Worm (Caenorhabditis elegans) whole organism, L2 larva: ENCODE data around the gene ceeh-2.

Experiments used
- C34F6.9 ChIP-seq: fragments of 150-350 bp; optimal IDR thresholded peaks from 2 replicates; lab custom pipeline; 2014; ENCODE audit warnings: missing biosample characterization, missing genetic modification characterization
- Y55F3AM.14 ChIP-seq: fragments of 200-800 bp; sonication (Bioruptor generic); optimal IDR thresholded peaks from 2 replicates; lab custom pipeline; 2018; ENCODE audit warnings: mild to moderate bottlenecking, missing genetic modification characterization, missing compliant biosample characterization
- alr-1 ChIP-seq: fragments of 150-350 bp; optimal IDR thresholded peaks from 2 replicates; lab custom pipeline; 2014; ENCODE audit warnings: missing biosample characterization, missing genetic modification characterization
- ama-1 ChIP-seq: fragments of 150-350 bp; optimal IDR thresholded peaks from 2 replicates; lab custom pipeline; 2018; ENCODE audit warnings: inconsistent platforms
- ceh-16 ChIP-seq: fragments of 150-350 bp; optimal IDR thresholded peaks from 2 replicates; lab custom pipeline; 2014; ENCODE audit warnings: missing biosample characterization, missing genetic modification characterization
- ceh-82 ChIP-seq: fragments of 150-350 bp; optimal IDR thresholded peaks from 2 replicates; lab custom pipeline; 2014; ENCODE audit warnings: missing biosample characterization, missing genetic modification characterization
- crh-2 ChIP-seq: sonication (generic microtip); optimal IDR thresholded peaks from 2 replicates; lab custom pipeline; 2017; ENCODE audit warnings: missing biosample characterization, missing genetic modification characterization
- fos-1 ChIP-seq: fragments of 150-350 bp; optimal IDR thresholded peaks from 2 replicates; lab custom pipeline; 2014; ENCODE audit warnings: missing biosample characterization, missing genetic modification characterization
- lin-11 ChIP-seq: fragments of 150-350 bp; sonication (generic microtip); optimal IDR thresholded peaks from 2 replicates; lab custom pipeline; 2014; ENCODE audit warnings: missing biosample characterization, missing genetic modification characterization, inconsistent platforms, mixed read lengths
- lin-13 ChIP-seq: fragments of 150-350 bp; optimal IDR thresholded peaks from 2 replicates; lab custom pipeline; 2014; ENCODE audit warnings: missing biosample characterization, missing genetic modification reagents, missing genetic modification characterization
- mab-5 ChIP-seq: fragments of 150-350 bp; optimal IDR thresholded peaks from 2 replicates; lab custom pipeline; 2014; ENCODE audit warnings: missing biosample characterization, missing genetic modification characterization
- mdl-1 ChIP-seq, 2 experiments: fragments of 150-350 bp in 1 of 2; sonication (generic microtip) in 1 of 2; optimal IDR thresholded peaks; 2 replicates each; lab custom pipeline; 2017; ENCODE audit warnings: missing biosample characterization in 2 of 2, missing genetic modification characterization in 2 of 2
- nhr-10 ChIP-seq: sonication (generic microtip); optimal IDR thresholded peaks from 2 replicates; lab custom pipeline; 2017; ENCODE audit warnings: missing biosample characterization, missing genetic modification characterization
- nhr-11 ChIP-seq: fragments of 150-350 bp; optimal IDR thresholded peaks from 2 replicates; lab custom pipeline; 2014; ENCODE audit warnings: missing biosample characterization, missing genetic modification characterization
- nhr-12 ChIP-seq: fragments of 150-350 bp; optimal IDR thresholded peaks from 2 replicates; lab custom pipeline; 2014; ENCODE audit warnings: missing biosample characterization, missing genetic modification characterization
- nhr-129 ChIP-seq: fragments of 150-350 bp; optimal IDR thresholded peaks from 2 replicates; lab custom pipeline; 2014; ENCODE audit warnings: missing biosample characterization, missing genetic modification characterization
- nhr-21 ChIP-seq: fragments of 150-350 bp; optimal IDR thresholded peaks from 2 replicates; lab custom pipeline; 2014; ENCODE audit warnings: missing biosample characterization, missing genetic modification characterization
- nhr-23 ChIP-seq: fragments of 150-350 bp; optimal IDR thresholded peaks from 2 replicates; lab custom pipeline; 2014; ENCODE audit warnings: missing biosample characterization, missing genetic modification reagents, missing genetic modification characterization
- nhr-237 ChIP-seq: fragments of 150-350 bp; optimal IDR thresholded peaks from 2 replicates; lab custom pipeline; 2014; ENCODE audit warnings: missing biosample characterization, missing genetic modification characterization
- nhr-25 ChIP-seq: fragments of 150-350 bp; sonication (generic microtip); optimal IDR thresholded peaks from 3 replicates; lab custom pipeline; 2014; ENCODE audit warnings: missing biosample characterization, missing genetic modification characterization
- sem-4 ChIP-seq: fragments of 150-350 bp; optimal IDR thresholded peaks from 2 replicates; lab custom pipeline; 2014; ENCODE audit warnings: missing biosample characterization, missing genetic modification reagents, missing genetic modification characterization
- skn-1 ChIP-seq: sonication (generic microtip); optimal IDR thresholded peaks from 2 replicates; lab custom pipeline; 2017; ENCODE audit warnings: missing biosample characterization, missing genetic modification characterization
- sma-3 ChIP-seq: sonication (generic microtip); optimal IDR thresholded peaks from 2 replicates; lab custom pipeline; 2016; ENCODE audit warnings: missing genetic modification reagents, missing genetic modification characterization, missing compliant biosample characterization
- sma-9 ChIP-seq, 2 experiments: fragments of 150-350 bp in 1 of 2; sonication (generic microtip) in 1 of 2; optimal IDR thresholded peaks; 2 replicates each; lab custom pipeline; 2014 to 2016; ENCODE audit warnings: missing genetic modification characterization in 2 of 2, mild to moderate bottlenecking in 1 of 2, missing biosample characterization in 1 of 2, missing compliant biosample characterization in 1 of 2, missing genetic modification reagents in 1 of 2, moderate library complexity in 1 of 2
- snpc-4 ChIP-seq: fragments of 150-350 bp; optimal IDR thresholded peaks from 2 replicates; lab custom pipeline; 2014; ENCODE audit warnings: missing biosample characterization, missing genetic modification characterization
- unc-39 ChIP-seq: fragments of 150-350 bp; optimal IDR thresholded peaks from 2 replicates; lab custom pipeline; 2014; ENCODE audit warnings: missing biosample characterization, missing genetic modification characterization
- unc-55 ChIP-seq: fragments of 150-350 bp; sonication (generic microtip); optimal IDR thresholded peaks from 3 replicates; lab custom pipeline; 2014; ENCODE audit warnings: missing biosample characterization, missing genetic modification reagents, missing genetic modification characterization
- unc-62 ChIP-seq: fragments of 150-350 bp; optimal IDR thresholded peaks from 2 replicates; lab custom pipeline; 2014; ENCODE audit warnings: missing biosample characterization, missing genetic modification reagents, missing genetic modification characterization
- zag-1 ChIP-seq: fragments of 150-350 bp; optimal IDR thresholded peaks from 2 replicates; lab custom pipeline; 2014; ENCODE audit warnings: missing biosample characterization, missing genetic modification characterization
- ztf-4 ChIP-seq: fragments of 150-350 bp; optimal IDR thresholded peaks from 2 replicates; lab custom pipeline; 2014; ENCODE audit warnings: missing biosample characterization, missing genetic modification characterization

The ceeh-2 gene

DNA sequence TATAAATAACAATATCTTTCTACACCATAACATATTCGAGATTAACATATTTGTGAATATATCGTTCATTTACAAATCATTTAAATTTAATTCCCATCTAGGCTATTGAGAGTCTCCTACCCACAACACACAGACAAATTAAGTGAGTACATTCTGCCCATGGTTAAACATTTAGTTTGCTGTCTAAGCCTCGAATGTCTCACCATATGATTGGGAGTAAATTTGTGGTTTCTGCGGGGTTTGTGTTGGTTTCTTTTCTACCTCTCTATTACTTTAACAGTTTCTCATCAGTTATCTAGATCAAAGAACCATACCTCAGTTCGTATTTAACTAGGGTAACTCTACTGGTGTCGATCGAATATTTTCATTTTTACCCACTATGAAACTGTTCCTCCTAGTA, 40.7 kb upstream of the ceeh-2 start, which contains the start of gene ugt-2:
Gene ugt-2 (plus strand): TSS at position 371 of the 400 bp plus-strand sequence.
- TF ChIP-seq nhr-10 (tag; lab: Kevin White, UChicago), result no peak
- peak; percentile 53 for TF ChIP-seq sma-9 (GFP tag; optimal IDR thresholded peaks at IDR 0.05; lab: Kevin White, UChicago)
- no peak for TF ChIP-seq sma-9 (tag; optimal IDR thresholded peaks at IDR 0.05; lab: Kevin White, UChicago)
- no peak for TF ChIP-seq ama-1
- TF ChIP-seq C34F6.9 (tag; lab: Kevin White, UChicago), result no peak
- no peak for TF ChIP-seq ceh-82 (tag; lab: Kevin White, UChicago)
- no peak for TF ChIP-seq nhr-23 (tag; lab: Kevin White, UChicago)
- peak; percentile 41 for TF ChIP-seq fos-1 (tag; lab: Kevin White, UChicago)
- TF ChIP-seq nhr-129 (tag; lab: Kevin White, UChicago), result peak; percentile 29
- TF ChIP-seq crh-2 (tag; lab: Kevin White, UChicago), result peak; percentile 14
- TF ChIP-seq, all 48 proteins: peak for 4

- TF ChIP-seq fos-1 (tag; lab: Kevin White, UChicago), result peak; percentile 25
- TF ChIP-seq nhr-25 (tag; lab: Kevin White, UChicago), result no peak
Measured at ce11 chrV:10395173-10395766, 37.6 kb upstream of the ceeh-2 start, which contains the start of the genes col-151 and ugt-1. col-151 (minus strand) TSS chrV:10395223. ugt-1 (plus strand) TSS chrV:10395663.

ce11 chrV:10393708-10394107, 36.0 kb upstream of the ceeh-2 start:
- TF ChIP-seq nhr-237 (tag; lab: Kevin White, UChicago) (no peak), Y55F3AM.14 (GFP tag; lab: Kevin White, UChicago) (peak; percentile 74)
- TF ChIP-seq, all 48 proteins: peak for 1

- TF ChIP-seq lin-13 (GFP tag; lab: Kevin White, UChicago) (no peak), unc-62 (no peak), fos-1 (tag; lab: Kevin White, UChicago) (peak; percentile 8), mab-5 (tag; lab: Kevin White, UChicago) (no peak), Y55F3AM.14 (GFP tag; lab: Kevin White, UChicago) (no peak), nhr-12 (no peak), sma-3 (GFP tag; lab: Kevin White, UChicago) (no peak), unc-39 (tag; lab: Kevin White, UChicago) (no peak), nhr-21 (tag; lab: Kevin White, UChicago) (peak; percentile 13), nhr-11 (tag; lab: Kevin White, UChicago) (no peak)
Measured at ce11 chrV:10388318-10388717, 30.6 kb upstream of the ceeh-2 start, which contains the start of gene AC3.5. AC3.5 (plus strand) TSS chrV:10388527.

DNA sequence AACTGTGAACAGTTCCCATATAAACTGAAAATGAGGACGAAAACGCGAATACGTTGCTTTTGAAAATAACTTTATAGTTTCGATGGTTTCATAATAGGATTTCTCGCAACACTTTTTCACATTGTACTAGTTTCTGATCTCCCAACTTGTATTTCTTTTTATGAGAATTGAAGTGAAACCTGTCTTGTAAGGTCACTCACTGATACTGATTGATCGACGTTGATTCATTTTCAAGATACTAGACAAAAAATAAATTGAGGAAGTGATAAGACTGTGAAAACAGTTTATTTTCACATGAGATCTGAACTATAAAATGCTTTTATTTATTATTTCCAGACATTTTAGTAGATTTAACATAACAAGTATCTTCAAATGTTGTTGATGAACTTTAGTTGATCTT, 29.7 kb upstream of the ceeh-2 start:
- no peak for TF ChIP-seq lin-11 (tag; lab: Kevin White, UChicago)

DNA sequence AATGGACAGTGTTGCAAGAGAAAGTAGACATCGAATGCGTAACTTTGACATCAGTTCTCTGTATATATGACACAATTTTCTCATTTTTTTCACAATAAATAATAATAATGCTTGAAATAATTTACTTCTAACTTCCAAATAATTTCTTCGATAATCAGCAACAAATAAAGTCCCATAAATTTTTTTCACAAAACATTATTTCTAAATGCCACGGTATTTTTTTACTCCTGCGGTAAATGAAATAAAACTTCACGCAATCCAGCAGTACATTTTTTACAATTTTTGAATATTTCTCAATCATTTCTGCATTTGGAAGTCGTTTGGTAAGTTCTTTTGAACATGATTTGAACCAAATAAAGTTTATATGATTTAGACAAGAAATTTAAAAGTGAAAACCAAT, 26.2 kb upstream of the ceeh-2 start, which contains the start of gene spe-10:
Gene spe-10 (plus strand): TSS at position 301 of the 400 bp plus-strand sequence.
- TF ChIP-seq unc-55 (no peak), fos-1 (tag; lab: Kevin White, UChicago) (no peak), snpc-4 (tag; lab: Kevin White, UChicago) (no peak)
- TF ChIP-seq, all 48 proteins: peak for 0

DNA sequence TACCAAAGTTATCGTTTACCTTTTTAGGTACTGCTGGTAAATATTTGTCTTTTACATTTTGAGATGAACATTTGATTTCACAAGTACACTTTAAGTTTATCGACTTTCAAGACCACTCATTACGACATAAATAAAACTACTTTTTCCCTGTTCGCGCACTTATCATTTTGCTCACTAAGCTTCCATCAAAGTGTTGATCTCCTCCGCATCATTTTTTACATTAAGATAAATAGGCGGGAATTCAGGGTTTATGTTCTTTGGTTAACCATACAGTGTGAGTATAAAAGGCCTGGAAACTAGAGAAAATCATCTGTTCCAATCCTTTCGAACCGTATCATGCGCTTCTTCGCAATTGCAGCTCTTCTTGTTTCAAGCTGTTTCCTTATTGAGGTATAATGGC, 24.4 kb upstream of the ceeh-2 start, which contains the start of gene pqn-2:
Gene pqn-2 (plus strand): TSS at position 301 of the 400 bp plus-strand sequence.
- TF ChIP-seq crh-2 (tag; lab: Kevin White, UChicago), result no peak
- TF ChIP-seq skn-1 (tag; lab: Kevin White, UChicago), result no peak
- no peak for TF ChIP-seq nhr-129 (tag; lab: Kevin White, UChicago)
- no peak for TF ChIP-seq lin-11 (tag; lab: Kevin White, UChicago)
- TF ChIP-seq zag-1, result no peak
- no peak for TF ChIP-seq ceh-82 (tag; lab: Kevin White, UChicago)
- TF ChIP-seq ceh-16, result no peak
- TF ChIP-seq sma-3 (GFP tag; lab: Kevin White, UChicago), result no peak
- TF ChIP-seq alr-1, result no peak
- TF ChIP-seq sem-4 (tag; lab: Kevin White, UChicago), result no peak
- TF ChIP-seq nhr-11 (tag; lab: Kevin White, UChicago), result no peak
- no peak for TF ChIP-seq ztf-4
- TF ChIP-seq mdl-1 (tag; optimal IDR thresholded peaks at IDR 0.05; lab: Kevin White, UChicago), result no peak
- TF ChIP-seq C34F6.9 (tag; lab: Kevin White, UChicago), result no peak
- TF ChIP-seq mab-5 (tag; lab: Kevin White, UChicago), result no peak
- TF ChIP-seq nhr-12, result no peak
